Fruit fly (Drosophila melanogaster): Measurements from ENCODE around the gene Eno.

dm6 chr2L:1751953-1752352 is 22.5 kb upstream of the Eno start, which contains the start of the genes CG17712 and CG17648:
- TF ChIP-seq ttk (optimal IDR thresholded peaks at IDR 0.05) (no peak), h (optimal IDR thresholded peaks at IDR 0.05) (no peak)
